Worm (Caenorhabditis elegans) whole organism, midembryonic: Measurements from ENCODE around the gene fbxb-105.

ENCODE experiments used
- cog-1 ChIP-seq: sonication (generic microtip); optimal IDR thresholded peaks from 2 replicates; lab custom pipeline; 2016; ENCODE audit warnings: missing genetic modification characterization, missing compliant biosample characterization
- flt-1 ChIP-seq: fragments of 200-800 bp; sonication (Bioruptor generic); IDR thresholded peaks from 2 replicates; pipeline ENCODE4 v1.3.6; 2022; ENCODE audit warnings: missing genetic modification characterization, missing compliant biosample characterization

DNA sequence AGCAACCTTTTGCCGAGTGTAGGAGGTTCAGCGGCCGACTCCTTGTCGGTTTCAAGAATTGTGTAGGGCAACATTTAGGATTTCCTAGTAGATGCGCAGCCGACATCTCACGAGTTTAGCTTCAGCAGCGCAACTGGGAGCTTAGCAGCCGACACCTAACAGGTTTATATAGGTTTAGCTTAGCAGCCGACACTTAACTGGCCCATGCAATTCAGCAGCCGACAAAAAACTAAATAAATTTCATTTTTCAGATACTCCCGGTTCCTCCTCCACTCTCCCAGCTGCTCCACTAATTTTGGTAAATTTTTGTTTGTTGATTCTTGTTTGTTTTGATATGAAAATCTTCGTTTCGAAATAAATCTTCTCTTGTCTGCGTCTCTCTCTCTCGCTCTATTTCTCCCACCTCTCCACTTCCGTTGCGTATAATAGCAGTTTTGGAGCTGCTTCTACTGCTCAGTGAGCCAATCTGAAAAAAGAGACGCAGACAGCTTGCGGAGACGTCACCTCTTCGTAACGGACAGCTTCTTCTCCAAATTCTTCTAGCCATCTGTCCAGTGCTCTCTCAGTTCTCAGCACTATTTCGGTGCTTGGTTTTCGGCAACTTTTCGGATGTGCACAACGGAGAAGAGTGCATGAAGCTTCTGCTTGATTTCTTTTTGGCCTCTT is 22.6 kb downstream of the fbxb-105 start:
- TF ChIP-seq cog-1 (tag; lab: Kevin White, UChicago) (no peak), flt-1 (GFP tag; lab: Robert Waterston, UW) (no peak)
